ENCODE assay signal across 1 fruit fly cellular context in the genomic region with DNA sequence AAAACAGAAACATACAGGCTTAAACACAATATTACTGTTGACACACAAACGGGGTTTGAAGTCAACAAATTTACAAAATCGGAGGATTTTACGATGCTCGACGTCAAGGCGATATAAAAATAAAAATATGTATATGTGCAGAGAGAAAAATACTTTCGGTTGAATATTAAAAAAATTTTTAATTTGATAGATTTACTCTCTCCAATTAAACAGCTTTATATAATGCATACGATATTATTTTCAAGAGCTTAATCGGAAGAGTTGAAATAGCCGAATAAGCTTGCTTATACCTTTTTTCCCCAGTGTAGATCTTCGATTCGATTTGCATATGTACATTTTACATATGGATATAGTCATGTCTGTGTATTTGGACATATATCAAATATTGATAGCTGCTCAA.
TF ChIP-seq lines count a peak whose summit lies in the region.

No protein-coding gene starts in this region.

TF ChIP-seq in whole organism, embryonic, 481 proteins besides CTCF, POLR2A, EP300 and RAD21 (continued from another document and continues in another):
- TF ChIP-seq danr (GFP tag; IDR thresholded peaks at IDR 0.05; lab: Robert Waterston, UW) = peak; percentile 39; the same call in 1 of the 2 replicates
- TF ChIP-seq CG12299 (tag; optimal IDR thresholded peaks at IDR 0.05; lab: Kevin White, UChicago) = peak; percentile 51
- no peak for TF ChIP-seq MESR4 (GFP tag; optimal IDR thresholded peaks at IDR 0.05; lab: Kevin White, UChicago)
- TF ChIP-seq CG16779 (GFP tag; IDR thresholded peaks at IDR 0.05; lab: Robert Waterston, UW) = 0 out of 2 replicates have a peak, but pooled peaks have one; percentile 18
- TF ChIP-seq HLH3B (GFP tag; IDR thresholded peaks at IDR 0.05; lab: Robert Waterston, UW) = peak; percentile 52
- peak; percentile 57 for TF ChIP-seq bab2 (GFP tag; optimal IDR thresholded peaks at IDR 0.05; lab: Kevin White, UChicago)
- peak; percentile 81 for TF ChIP-seq CG7839 (tag; optimal IDR thresholded peaks at IDR 0.05; lab: Kevin White, UChicago)
- peak; percentile 40; the same call in 1 of the 2 replicates for TF ChIP-seq CG4730 (GFP tag; IDR thresholded peaks at IDR 0.05; lab: Robert Waterston, UW)
- TF ChIP-seq stwl (tag; optimal IDR thresholded peaks at IDR 0.05; lab: Kevin White, UChicago) = no peak
- TF ChIP-seq CG17361 (GFP tag; IDR thresholded peaks at IDR 0.05; lab: Robert Waterston, UW) = peak; percentile 65
- TF ChIP-seq CG11723 (GFP tag; optimal IDR thresholded peaks at IDR 0.05; lab: Kevin White, UChicago) = no peak
- TF ChIP-seq BEAF-32 (GFP tag; optimal IDR thresholded peaks at IDR 0.05; lab: Kevin White, UChicago) = no peak
- no peak for TF ChIP-seq CG11696 (GFP tag; IDR thresholded peaks at IDR 0.05; lab: Robert Waterston, UW)
- 0 out of 2 replicates have a peak, but pooled peaks have one; percentile 40 for TF ChIP-seq toy (GFP tag; IDR thresholded peaks at IDR 0.05; lab: Robert Waterston, UW)
- TF ChIP-seq HLH54F (GFP tag; optimal IDR thresholded peaks at IDR 0.05; lab: Kevin White, UChicago) = peak; percentile 15
- no peak for TF ChIP-seq pzg (GFP tag; optimal IDR thresholded peaks at IDR 0.05; lab: Kevin White, UChicago)
- TF ChIP-seq H2.0 (GFP tag; IDR thresholded peaks at IDR 0.05; lab: Robert Waterston, UW) = peak; percentile 66
- no peak for TF ChIP-seq CG9876 (GFP tag; optimal IDR thresholded peaks at IDR 0.05; lab: Kevin White, UChicago)
- no peak for TF ChIP-seq Scr (GFP tag; IDR thresholded peaks at IDR 0.05; lab: Robert Waterston, UW; ENCODE audit: partially characterized antibody)
- TF ChIP-seq gsb (GFP tag; IDR thresholded peaks at IDR 0.05; lab: Robert Waterston, UW) = peak; percentile 34; the same call in 1 of the 2 replicates
- no peak for TF ChIP-seq lola (GFP tag; optimal IDR thresholded peaks at IDR 0.05; lab: Kevin White, UChicago)
- TF ChIP-seq CG16815 (GFP tag; optimal IDR thresholded peaks at IDR 0.05; lab: Kevin White, UChicago) = peak; percentile 25
- TF ChIP-seq Hmr (GFP tag; optimal IDR thresholded peaks at IDR 0.05; lab: Kevin White, UChicago) = peak; percentile 66
- no peak for TF ChIP-seq hth (optimal IDR thresholded peaks at IDR 0.05; lab: Kevin White, UChicago)
- no peak for TF ChIP-seq corto (GFP tag; optimal IDR thresholded peaks at IDR 0.05; lab: Kevin White, UChicago)
- TF ChIP-seq wdn (GFP tag; IDR thresholded peaks at IDR 0.05; lab: Robert Waterston, UW) = peak; percentile 63
- peak; percentile 50; the same call in 1 of the 2 replicates for TF ChIP-seq ttk (GFP tag; IDR thresholded peaks at IDR 0.05; lab: Robert Waterston, UW)
- no peak for TF ChIP-seq CG1529 (GFP tag; optimal IDR thresholded peaks at IDR 0.05; lab: Kevin White, UChicago)
- peak; percentile 62 for TF ChIP-seq CG6689 (GFP tag; IDR thresholded peaks at IDR 0.05; lab: Robert Waterston, UW)
- TF ChIP-seq az2 (GFP tag; optimal IDR thresholded peaks at IDR 0.05; lab: Kevin White, UChicago) = no peak
- TF ChIP-seq fru (optimal IDR thresholded peaks at IDR 0.05; lab: Kevin White, UChicago) = no peak
- TF ChIP-seq gro (GFP tag; optimal IDR thresholded peaks at IDR 0.05; lab: Kevin White, UChicago) = peak; percentile 21
- TF ChIP-seq lab (GFP tag; optimal IDR thresholded peaks at IDR 0.05; lab: Kevin White, UChicago) = peak; percentile 47
- peak; percentile 81 for TF ChIP-seq sens (GFP tag; lab: Kevin White, UChicago)
- no peak for TF ChIP-seq CG18011 (GFP tag; optimal IDR thresholded peaks at IDR 0.05; lab: Kevin White, UChicago)
- no peak for TF ChIP-seq pan (optimal IDR thresholded peaks at IDR 0.05; lab: Kevin White, UChicago)
- TF ChIP-seq pan (GFP tag; optimal IDR thresholded peaks at IDR 0.05 in 1 of 2, IDR thresholded peaks at IDR 0.05 in 1 of 2) = peak in 1 of 2 experiments; percentile 74
- no peak for TF ChIP-seq gce (GFP tag; IDR thresholded peaks at IDR 0.05; lab: Robert Waterston, UW)
- peak; percentile 77 for TF ChIP-seq vvl (GFP tag; IDR thresholded peaks at IDR 0.05; lab: Robert Waterston, UW)
- no peak for TF ChIP-seq CG10565 (GFP tag; optimal IDR thresholded peaks at IDR 0.05; lab: Kevin White, UChicago)
- TF ChIP-seq CG30403 (GFP tag; optimal IDR thresholded peaks at IDR 0.05; lab: Kevin White, UChicago) = peak; percentile 23
- no peak for TF ChIP-seq CG13287 (GFP tag; IDR thresholded peaks at IDR 0.05; lab: Robert Waterston, UW; ENCODE audit: partially characterized antibody)
- peak; percentile 75 for TF ChIP-seq CG11504 (tag; optimal IDR thresholded peaks at IDR 0.05; lab: Kevin White, UChicago)
- TF ChIP-seq tgo (GFP tag; IDR thresholded peaks at IDR 0.05; lab: Robert Waterston, UW) = peak; percentile 70
- TF ChIP-seq CG7987 (GFP tag; optimal IDR thresholded peaks at IDR 0.05; lab: Kevin White, UChicago) = no peak
- peak; percentile 41; the same call in 1 of the 2 replicates for TF ChIP-seq bowl (GFP tag; IDR thresholded peaks at IDR 0.05; lab: Robert Waterston, UW)
- TF ChIP-seq CG12236 (GFP tag; optimal IDR thresholded peaks at IDR 0.05; lab: Kevin White, UChicago) = no peak
- no peak for TF ChIP-seq cas (GFP tag; IDR thresholded peaks at IDR 0.05; lab: Robert Waterston, UW)
- TF ChIP-seq C15 (GFP tag; IDR thresholded peaks at IDR 0.05; lab: Robert Waterston, UW) = 0 out of 3 replicates have a peak, but pooled peaks have one; percentile 12
- peak; percentile 74; the same call in 2 of the 3 replicates for TF ChIP-seq CG11695 (GFP tag; IDR thresholded peaks at IDR 0.05; lab: Robert Waterston, UW)
- TF ChIP-seq unc-4 (GFP tag; IDR thresholded peaks at IDR 0.05; lab: Robert Waterston, UW; ENCODE audit: partially characterized antibody) = no peak
- no peak for TF ChIP-seq bbx (GFP tag; IDR thresholded peaks at IDR 0.05; lab: Robert Waterston, UW; ENCODE audit: partially characterized antibody)
- peak; percentile 53 for TF ChIP-seq lilli (GFP tag; optimal IDR thresholded peaks at IDR 0.05; lab: Kevin White, UChicago)
- no peak for TF ChIP-seq CG12155 (GFP tag; optimal IDR thresholded peaks at IDR 0.05; lab: Kevin White, UChicago)
- TF ChIP-seq CG12071 (GFP tag; optimal IDR thresholded peaks at IDR 0.05; lab: Kevin White, UChicago) = no peak
- TF ChIP-seq nerfin-2 (GFP tag; IDR thresholded peaks at IDR 0.05; lab: Robert Waterston, UW; ENCODE audit: partially characterized antibody) = no peak
- no peak for TF ChIP-seq CG9797 (GFP tag; optimal IDR thresholded peaks at IDR 0.05; lab: Kevin White, UChicago)
- peak; percentile 0 for TF ChIP-seq kay (GFP tag; optimal IDR thresholded peaks at IDR 0.05; lab: Kevin White, UChicago)
- peak; percentile 2 for TF ChIP-seq exex (tag; optimal IDR thresholded peaks at IDR 0.05; lab: Kevin White, UChicago)
- peak; percentile 44; the same call in 1 of the 2 replicates for TF ChIP-seq esg (GFP tag; conservative IDR thresholded peaks at IDR 0.05; lab: Robert Waterston, UW)
- peak; percentile 15 for TF ChIP-seq CG9609 (GFP tag; optimal IDR thresholded peaks at IDR 0.05; lab: Kevin White, UChicago)
- peak; percentile 12 for TF ChIP-seq fu2 (GFP tag; optimal IDR thresholded peaks at IDR 0.05; lab: Kevin White, UChicago)
- TF ChIP-seq odd (GFP tag; optimal IDR thresholded peaks at IDR 0.05; lab: Kevin White, UChicago) = peak; percentile 26
- peak; percentile 65 for TF ChIP-seq seq (GFP tag; IDR thresholded peaks at IDR 0.05; lab: Robert Waterston, UW)
- peak; percentile 60 for TF ChIP-seq fd3F (GFP tag; optimal IDR thresholded peaks at IDR 0.05; lab: Kevin White, UChicago)
- peak; percentile 10 for TF ChIP-seq pum (GFP tag; optimal IDR thresholded peaks at IDR 0.05; lab: Kevin White, UChicago)
- TF ChIP-seq sens-2 (GFP tag; IDR thresholded peaks at IDR 0.05; lab: Robert Waterston, UW) = no peak
- peak; percentile 53 for TF ChIP-seq Nf-YC (tag; optimal IDR thresholded peaks at IDR 0.05; lab: Kevin White, UChicago)
- peak; percentile 23; the same call in 1 of the 2 replicates for TF ChIP-seq E2f1 (GFP tag; IDR thresholded peaks at IDR 0.05; lab: Robert Waterston, UW)
- TF ChIP-seq Dip3 (GFP tag; optimal IDR thresholded peaks at IDR 0.05; lab: Kevin White, UChicago) = no peak
- TF ChIP-seq tio (GFP tag; optimal IDR thresholded peaks at IDR 0.05; lab: Kevin White, UChicago) = peak; percentile 0
- no peak; the same call in 1 of the 2 replicates for TF ChIP-seq Ravus (GFP tag; IDR thresholded peaks at IDR 0.05; lab: Robert Waterston, UW)
- no peak for TF ChIP-seq pfk (GFP tag; optimal IDR thresholded peaks at IDR 0.05; lab: Kevin White, UChicago)
- peak; percentile 55 for TF ChIP-seq CG13424 (tag; optimal IDR thresholded peaks at IDR 0.05; lab: Kevin White, UChicago)
- peak; percentile 65; the same call in 1 of the 2 replicates for TF ChIP-seq Atf6 (GFP tag; IDR thresholded peaks at IDR 0.05; lab: Robert Waterston, UW)
- TF ChIP-seq prd (optimal IDR thresholded peaks at IDR 0.05; lab: Kevin White, UChicago) = no peak
- peak; percentile 66 for TF ChIP-seq prd (GFP tag; IDR thresholded peaks at IDR 0.05; lab: Robert Waterston, UW)
- peak; percentile 16 for TF ChIP-seq Blimp-1 (GFP tag; optimal IDR thresholded peaks at IDR 0.05; lab: Kevin White, UChicago)
- peak; percentile 83 for TF ChIP-seq row (GFP tag; IDR thresholded peaks at IDR 0.05; lab: Robert Waterston, UW)
- peak; percentile 58 for TF ChIP-seq Fer1 (GFP tag; optimal IDR thresholded peaks at IDR 0.05; lab: Kevin White, UChicago)
- no peak for TF ChIP-seq Taf1 (GFP tag; IDR thresholded peaks at IDR 0.05; lab: Robert Waterston, UW)
- TF ChIP-seq grn (GFP tag; optimal IDR thresholded peaks at IDR 0.05; lab: Kevin White, UChicago) = no peak
- TF ChIP-seq CG2120 (GFP tag; optimal IDR thresholded peaks at IDR 0.05; lab: Kevin White, UChicago) = peak; percentile 85
- TF ChIP-seq nerfin-1 (tag; optimal IDR thresholded peaks at IDR 0.05; lab: Kevin White, UChicago) = no peak
- peak; percentile 73 for TF ChIP-seq NFAT (GFP tag; IDR thresholded peaks at IDR 0.05; lab: Robert Waterston, UW)
- TF ChIP-seq run (tag; optimal IDR thresholded peaks at IDR 0.05; lab: Kevin White, UChicago) = peak; percentile 29
- TF ChIP-seq Rfx (GFP tag; IDR thresholded peaks at IDR 0.05; lab: Robert Waterston, UW) = peak; percentile 84
- TF ChIP-seq oc (tag; optimal IDR thresholded peaks at IDR 0.05; lab: Kevin White, UChicago) = no peak
- peak; percentile 47; the same call in 1 of the 2 replicates for TF ChIP-seq onecut (GFP tag; IDR thresholded peaks at IDR 0.05; lab: Robert Waterston, UW)
- peak; percentile 1 for TF ChIP-seq Antp (GFP tag; optimal IDR thresholded peaks at IDR 0.05; lab: Kevin White, UChicago)
- peak; percentile 51 for TF ChIP-seq CG8281 (tag; optimal IDR thresholded peaks at IDR 0.05; lab: Kevin White, UChicago)
- TF ChIP-seq Ets97D (GFP tag; optimal IDR thresholded peaks at IDR 0.05; lab: Kevin White, UChicago) = no peak
- TF ChIP-seq BtbVII (GFP tag; optimal IDR thresholded peaks at IDR 0.05; lab: Kevin White, UChicago) = peak; percentile 36
- TF ChIP-seq otp (GFP tag; IDR thresholded peaks at IDR 0.05; lab: Robert Waterston, UW) = peak; percentile 27; the same call in 1 of the 3 replicates
- peak; percentile 23 for TF ChIP-seq Xbp1 (GFP tag; optimal IDR thresholded peaks at IDR 0.05; lab: Kevin White, UChicago)
- TF ChIP-seq CG6683 (GFP tag; optimal IDR thresholded peaks at IDR 0.05; lab: Kevin White, UChicago) = no peak
- no peak for TF ChIP-seq CG10543 (GFP tag; optimal IDR thresholded peaks at IDR 0.05; lab: Kevin White, UChicago)
- 0 out of 3 replicates have a peak, but pooled peaks have one; percentile 40 for TF ChIP-seq CG7357 (GFP tag; IDR thresholded peaks at IDR 0.05; lab: Robert Waterston, UW)
- TF ChIP-seq CG2199 (GFP tag; IDR thresholded peaks at IDR 0.05; lab: Robert Waterston, UW) = no peak
- TF ChIP-seq dm (GFP tag; optimal IDR thresholded peaks at IDR 0.05; lab: Kevin White, UChicago) = no peak
- peak; percentile 78 for TF ChIP-seq CG2678 (tag; optimal IDR thresholded peaks at IDR 0.05; lab: Kevin White, UChicago)
- TF ChIP-seq wek (GFP tag; optimal IDR thresholded peaks at IDR 0.05; lab: Kevin White, UChicago) = no peak
- TF ChIP-seq CG13123 (GFP tag; optimal IDR thresholded peaks at IDR 0.05; lab: Kevin White, UChicago) = no peak
- TF ChIP-seq dimm (GFP tag; IDR thresholded peaks at IDR 0.05; lab: Robert Waterston, UW) = no peak
- peak; percentile 23 for TF ChIP-seq gcm (GFP tag; optimal IDR thresholded peaks at IDR 0.05; lab: Kevin White, UChicago)
- TF ChIP-seq luna (GFP tag; optimal IDR thresholded peaks at IDR 0.05; lab: Kevin White, UChicago) = no peak
- TF ChIP-seq sob (GFP tag; IDR thresholded peaks at IDR 0.05; lab: Robert Waterston, UW) = peak; percentile 76
- TF ChIP-seq Dll (GFP tag; IDR thresholded peaks at IDR 0.05; lab: Robert Waterston, UW; ENCODE audit: partially characterized antibody) = no peak
- TF ChIP-seq CG31441 (GFP tag; IDR thresholded peaks at IDR 0.05; lab: Robert Waterston, UW) = peak; percentile 50; the same call in 1 of the 2 replicates
- peak; percentile 48 for TF ChIP-seq CG12659 (GFP tag; optimal IDR thresholded peaks at IDR 0.05; lab: Kevin White, UChicago)
- TF ChIP-seq NK7.1 (GFP tag; optimal IDR thresholded peaks at IDR 0.05; lab: Kevin White, UChicago) = peak; percentile 26
- TF ChIP-seq CG3163 (GFP tag; optimal IDR thresholded peaks at IDR 0.05; lab: Kevin White, UChicago) = no peak
- TF ChIP-seq CG15269 (tag; optimal IDR thresholded peaks at IDR 0.05; lab: Kevin White, UChicago) = peak; percentile 84
- TF ChIP-seq CkIIα-i1 (GFP tag; IDR thresholded peaks at IDR 0.05; lab: Robert Waterston, UW) = no peak
- no peak for TF ChIP-seq jumu (GFP tag; optimal IDR thresholded peaks at IDR 0.05; lab: Kevin White, UChicago)
- peak; percentile 33 for TF ChIP-seq CG9437 (GFP tag; optimal IDR thresholded peaks at IDR 0.05; lab: Kevin White, UChicago)
- peak; percentile 75 for TF ChIP-seq Ets65A (GFP tag; lab: Kevin White, UChicago)
- peak; percentile 54 for TF ChIP-seq CG3281 (GFP tag; optimal IDR thresholded peaks at IDR 0.05; lab: Kevin White, UChicago)
- TF ChIP-seq ind (GFP tag; optimal IDR thresholded peaks at IDR 0.05; lab: Kevin White, UChicago) = peak; percentile 39
- peak; percentile 77 for TF ChIP-seq PHDP (tag; optimal IDR thresholded peaks at IDR 0.05; lab: Kevin White, UChicago)
- no peak for TF ChIP-seq Atf3 (GFP tag; optimal IDR thresholded peaks at IDR 0.05; lab: Kevin White, UChicago)
- no peak for TF ChIP-seq gfzf (GFP tag; optimal IDR thresholded peaks at IDR 0.05; lab: Kevin White, UChicago)
- peak; percentile 42 for TF ChIP-seq CG13624 (GFP tag; optimal IDR thresholded peaks at IDR 0.05; lab: Kevin White, UChicago)
- peak; percentile 33; the same call in 1 of the 2 replicates for TF ChIP-seq CG17612 (GFP tag; IDR thresholded peaks at IDR 0.05; lab: Robert Waterston, UW)
- no peak for TF ChIP-seq tap (tag; optimal IDR thresholded peaks at IDR 0.05; lab: Kevin White, UChicago)
- TF ChIP-seq al (GFP tag; IDR thresholded peaks at IDR 0.05; lab: Robert Waterston, UW) = peak; percentile 77
